Worm (Caenorhabditis elegans) whole organism, mixed stage, embryonic: Measurements from ENCODE around the gene F38B7.17.

Source experiments
- ces-1 ChIP-seq: fragments of 150-350 bp; optimal IDR thresholded peaks from 2 replicates; lab custom pipeline; 2014; ENCODE audit warnings: missing biosample characterization, missing genetic modification reagents, missing genetic modification characterization
- cnd-1 ChIP-seq: fragments of 200-800 bp; sonication (Bioruptor generic); optimal IDR thresholded peaks from 2 replicates; lab custom pipeline; 2018; ENCODE audit warnings: mild to moderate bottlenecking, missing genetic modification characterization, missing compliant biosample characterization
- elt-3 ChIP-seq: fragments of 150-350 bp; optimal IDR thresholded peaks from 2 replicates; lab custom pipeline; 2014; ENCODE audit warnings: missing biosample characterization, missing genetic modification characterization
- flh-1 ChIP-seq: fragments of 200-800 bp; sonication (Bioruptor generic); optimal IDR thresholded peaks from 2 replicates; lab custom pipeline; 2018; ENCODE audit warnings: mild to moderate bottlenecking, missing genetic modification characterization, moderate library complexity, missing compliant biosample characterization
- nhr-12 ChIP-seq: fragments of 150-350 bp; optimal IDR thresholded peaks from 2 replicates; lab custom pipeline; 2014; ENCODE audit warnings: missing biosample characterization, missing genetic modification characterization
- pha-4 ChIP-seq: fragments of 150-350 bp; optimal IDR thresholded peaks from 2 replicates; lab custom pipeline; 2018; ENCODE audit warnings: missing biosample characterization, missing genetic modification reagents, missing genetic modification characterization
- snpc-4 ChIP-seq: fragments of 150-350 bp; optimal IDR thresholded peaks from 2 replicates; lab custom pipeline; 2014; ENCODE audit warnings: missing biosample characterization, missing genetic modification characterization

DNA sequence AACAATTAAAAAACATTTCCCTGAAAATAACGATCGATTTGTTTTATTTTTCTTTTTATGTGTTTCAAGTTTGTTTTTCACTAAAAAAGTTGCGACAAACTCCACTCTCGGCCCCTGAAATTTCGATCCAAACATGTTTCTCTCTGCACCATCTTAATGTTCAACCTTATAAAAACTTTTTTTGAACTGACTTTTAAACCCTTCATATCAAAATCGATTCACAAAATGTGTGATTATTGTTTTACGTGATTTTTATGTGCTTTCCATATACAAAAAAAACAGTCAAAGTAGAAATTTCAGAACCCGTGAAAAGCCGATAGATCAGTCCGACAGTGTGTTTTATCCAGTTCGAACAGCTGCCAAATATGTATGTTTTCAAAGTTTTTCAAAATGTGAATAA, 21.2 kb downstream of the F38B7.17 start, which contains the start of gene ccch-1:
- no peak for TF ChIP-seq pha-4
- TF ChIP-seq cnd-1 (tag; lab: Kevin White, UChicago), result no peak
- no peak for TF ChIP-seq snpc-4
- TF ChIP-seq flh-1, result no peak
- no peak for TF ChIP-seq elt-3 (tag; lab: Kevin White, UChicago)
- TF ChIP-seq ces-1 (GFP tag; lab: Kevin White, UChicago), result no peak
- no peak for TF ChIP-seq nhr-12 (tag; lab: Kevin White, UChicago)
